Worm (Caenorhabditis elegans): Measurements from ENCODE around the gene sup-12.

Gene sup-12

ce11 chrX:3931350-3931749 is 27.0 kb downstream of the sup-12 start, which contains the start of gene adt-3:
adt-3 (plus strand) TSS chrX:3931650.
- TF ChIP-seq lsy-2 (tag; optimal IDR thresholded peaks at IDR 0.05) = no peak

ce11 chrX:3932694-3933093 is 28.3 kb downstream of the sup-12 start:
- TF ChIP-seq elt-1 (tag; optimal IDR thresholded peaks at IDR 0.05; ENCODE audit: borderline replicate concordance, insufficient read depth) = no peak

ce11 chrX:3937483-3937882 is 33.1 kb downstream of the sup-12 start:
- TF ChIP-seq sem-2 (GFP tag; optimal IDR thresholded peaks at IDR 0.05) (no peak), pha-4 (tag; optimal IDR thresholded peaks at IDR 0.05) (no peak)

ce11 chrX:3937884-3938283 is 33.5 kb downstream of the sup-12 start:
- TF ChIP-seq cnd-1 (tag; optimal IDR thresholded peaks at IDR 0.05) = no peak
- TF ChIP-seq sptf-1 (tag; optimal IDR thresholded peaks at IDR 0.05) = no peak
- no peak for TF ChIP-seq bed-3 (GFP tag; optimal IDR thresholded peaks at IDR 0.05)
- TF ChIP-seq lsy-2 (tag; optimal IDR thresholded peaks at IDR 0.05) = no peak
- no peak for TF ChIP-seq snpc-4 (tag; optimal IDR thresholded peaks at IDR 0.05)
- no peak for TF ChIP-seq ham-2 (GFP tag; optimal IDR thresholded peaks at IDR 0.05)
- TF ChIP-seq ces-1 (GFP tag; optimal IDR thresholded peaks at IDR 0.05) = no peak
- TF ChIP-seq elt-1 (tag; optimal IDR thresholded peaks at IDR 0.05; ENCODE audit: borderline replicate concordance, insufficient read depth) = no peak
- no peak for TF ChIP-seq flh-1 (GFP tag; optimal IDR thresholded peaks at IDR 0.05)
- no peak for TF ChIP-seq mab-5 (tag; optimal IDR thresholded peaks at IDR 0.05)
- TF ChIP-seq blmp-1 (tag; optimal IDR thresholded peaks at IDR 0.05) = no peak
- no peak for TF ChIP-seq lin-13 (tag; optimal IDR thresholded peaks at IDR 0.05)
- no peak for TF ChIP-seq nhr-28 (tag; optimal IDR thresholded peaks at IDR 0.05)
- TF ChIP-seq lin-32 (GFP tag; optimal IDR thresholded peaks at IDR 0.05) = no peak
- no peak for TF ChIP-seq ceh-39 (tag; optimal IDR thresholded peaks at IDR 0.05)
- no peak for TF ChIP-seq M03D4.4 (tag; optimal IDR thresholded peaks at IDR 0.05)
- TF ChIP-seq unc-62 (GFP tag; optimal IDR thresholded peaks at IDR 0.05) = no peak

ce11 chrX:3938950-3939349 is 34.6 kb downstream of the sup-12 start, which contains the start of gene T19D2.3:
T19D2.3 (plus strand) TSS chrX:3939250.
- TF ChIP-seq ham-2 (GFP tag; optimal IDR thresholded peaks at IDR 0.05) (no peak), sem-2 (GFP tag; optimal IDR thresholded peaks at IDR 0.05) (no peak), ces-1 (GFP tag; optimal IDR thresholded peaks at IDR 0.05) (no peak), cnd-1 (tag; optimal IDR thresholded peaks at IDR 0.05) (no peak), ztf-11 (tag; optimal IDR thresholded peaks at IDR 0.05) (no peak), nhr-76 (tag; optimal IDR thresholded peaks at IDR 0.05) (no peak), hlh-1 (tag; optimal IDR thresholded peaks at IDR 0.05) (no peak), elt-1 (tag; optimal IDR thresholded peaks at IDR 0.05; ENCODE audit: borderline replicate concordance, insufficient read depth) (no peak)

- TF ChIP-seq mls-2 (tag; optimal IDR thresholded peaks at IDR 0.05) = no peak
- no peak for TF ChIP-seq drap-1 (GFP tag; optimal IDR thresholded peaks at IDR 0.05)
- no peak for TF ChIP-seq nhr-28 (tag; optimal IDR thresholded peaks at IDR 0.05)
- TF ChIP-seq nhr-237 (tag; optimal IDR thresholded peaks at IDR 0.05) = no peak
- no peak for TF ChIP-seq elt-3 (tag; optimal IDR thresholded peaks at IDR 0.05)
- no peak for TF ChIP-seq lsy-2 (tag; optimal IDR thresholded peaks at IDR 0.05)
- TF ChIP-seq flh-1 (GFP tag; optimal IDR thresholded peaks at IDR 0.05) = no peak
- TF ChIP-seq pha-4 (tag; optimal IDR thresholded peaks at IDR 0.05) = no peak
- no peak for TF ChIP-seq lin-32 (GFP tag; optimal IDR thresholded peaks at IDR 0.05)
- TF ChIP-seq unc-39 (tag; optimal IDR thresholded peaks at IDR 0.05) = no peak
- TF ChIP-seq ceh-43 (GFP tag; optimal IDR thresholded peaks at IDR 0.05) = no peak
- no peak for TF ChIP-seq blmp-1 (tag; optimal IDR thresholded peaks at IDR 0.05)
- no peak for TF ChIP-seq zip-8 (tag; optimal IDR thresholded peaks at IDR 0.05)
- no peak for TF ChIP-seq ceh-39 (tag; optimal IDR thresholded peaks at IDR 0.05)
These were observed 37.9 kb downstream of the sup-12 start, which contains the start of gene T19D2.13 for ce11 chrX:3942267-3942666. T19D2.13 (minus strand) TSS chrX:3942367.

ce11 chrX:3943213-3943612 is 38.8 kb downstream of the sup-12 start, which contains the start of gene ptp-4A2:
ptp-4A2 (minus strand) TSS chrX:3943313.
- TF ChIP-seq ham-2 (GFP tag; optimal IDR thresholded peaks at IDR 0.05) (no peak), lsy-2 (tag; optimal IDR thresholded peaks at IDR 0.05) (no peak), ceh-39 (tag; optimal IDR thresholded peaks at IDR 0.05) (no peak), ztf-11 (tag; optimal IDR thresholded peaks at IDR 0.05) (no peak), elt-3 (tag; optimal IDR thresholded peaks at IDR 0.05) (no peak), lin-32 (GFP tag; optimal IDR thresholded peaks at IDR 0.05) (no peak), mep-1 (tag; optimal IDR thresholded peaks at IDR 0.05) (no peak), M03D4.4 (tag; optimal IDR thresholded peaks at IDR 0.05) (no peak), zip-8 (tag; optimal IDR thresholded peaks at IDR 0.05) (no peak), flh-1 (GFP tag; optimal IDR thresholded peaks at IDR 0.05) (no peak), unc-39 (tag; optimal IDR thresholded peaks at IDR 0.05) (no peak), snpc-4 (tag; optimal IDR thresholded peaks at IDR 0.05) (no peak)

Data from whole organism, mixed stage, embryonic.